Fruit fly (Drosophila melanogaster) whole organism, embryonic: ENCODE data around the gene CG15203.

ENCODE experiments used
- Antp ChIP-seq: fragments of 200-800 bp; sonication (Bioruptor generic); optimal IDR thresholded peaks from 3 replicates; lab custom pipeline; 2016; ENCODE audit warnings: missing biosample characterization, missing genetic modification characterization
- Atf6 ChIP-seq: fragments of 200-800 bp; sonication (Bioruptor generic); IDR thresholded peaks from 2 replicates; pipeline ENCODE4 v1.3.6; 2022; ENCODE audit warnings: missing biosample characterization, missing genetic modification characterization
- Awh ChIP-seq: fragments of 200-800 bp; sonication (Bioruptor generic); IDR thresholded peaks from 2 replicates; pipeline ENCODE4, ENCODE4 v1.3.6; 2022; ENCODE audit warnings: missing biosample characterization, missing genetic modification characterization
- CG10147 ChIP-seq: fragments of 200-800 bp; sonication (Bioruptor generic); optimal IDR thresholded peaks from 2 replicates; lab custom pipeline; 2019; ENCODE audit warnings: missing biosample characterization, mild to moderate bottlenecking, missing genetic modification characterization, moderate library complexity
- CG10267 ChIP-seq: fragments of 200-800 bp; sonication (Bioruptor generic); optimal IDR thresholded peaks from 2 replicates; lab custom pipeline; 2018; ENCODE audit warnings: missing biosample characterization, mild to moderate bottlenecking, missing genetic modification characterization, moderate library complexity
- CG12299 ChIP-seq: fragments of 200-800 bp; sonication (Bioruptor generic); optimal IDR thresholded peaks from 2 replicates; lab custom pipeline; 2018; ENCODE audit warnings: missing biosample characterization, mild to moderate bottlenecking, missing genetic modification characterization
- CG12769 ChIP-seq: fragments of 200-800 bp; sonication (Bioruptor generic); optimal IDR thresholded peaks from 2 replicates; lab custom pipeline; 2019; ENCODE audit warnings: missing biosample characterization, mild to moderate bottlenecking, missing genetic modification characterization, moderate library complexity
- CG16863 ChIP-seq: fragments of 200-800 bp; sonication (Bioruptor generic); optimal IDR thresholded peaks from 3 replicates; lab custom pipeline; 2016; ENCODE audit warnings: missing biosample characterization, missing genetic modification characterization
- CG17186 ChIP-seq: fragments of 200-800 bp; sonication (Bioruptor generic); optimal IDR thresholded peaks from 3 replicates; lab custom pipeline; 2017; ENCODE audit warnings: missing biosample characterization, missing genetic modification reagents, missing genetic modification characterization
- CG17612 ChIP-seq: fragments of 200-800 bp; sonication (Bioruptor generic); IDR thresholded peaks from 2 replicates; pipeline ENCODE4 v1.3.6; 2022; ENCODE audit warnings: missing biosample characterization, missing genetic modification characterization
- CG17829 ChIP-seq: fragments of 200-800 bp; optimal IDR thresholded peaks from 2 replicates; lab custom pipeline; 2019; ENCODE audit warnings: missing biosample characterization, mild to moderate bottlenecking, missing genetic modification characterization, moderate library complexity
- CG18262 ChIP-seq: fragments of 200-800 bp; optimal IDR thresholded peaks from 3 replicates; lab custom pipeline; 2019; ENCODE audit warnings: missing biosample characterization, mild to moderate bottlenecking, missing genetic modification characterization, moderate library complexity
- CG2129 ChIP-seq: fragments of 200-800 bp; sonication (Bioruptor generic); IDR thresholded peaks from 2 replicates; pipeline ENCODE4 v1.3.6; 2022; ENCODE audit warnings: missing biosample characterization, missing genetic modification characterization; ENCODE audit not compliant: partially characterized antibody
- CG31224 ChIP-seq: fragments of 200-800 bp; sonication (Bioruptor generic); IDR thresholded peaks from 2 replicates; pipeline ENCODE4 v1.3.6; 2022; ENCODE audit warnings: missing biosample characterization, missing genetic modification characterization
- CG33557 ChIP-seq: fragments of 200-800 bp; sonication (Bioruptor generic); optimal IDR thresholded peaks from 2 replicates; lab custom pipeline; 2019; ENCODE audit warnings: missing biosample characterization, mild to moderate bottlenecking, missing genetic modification characterization, moderate library complexity
- CG3995 ChIP-seq: fragments of 200-800 bp; sonication (Bioruptor generic); optimal IDR thresholded peaks from 3 replicates; lab custom pipeline; 2016; ENCODE audit warnings: missing biosample characterization, missing genetic modification characterization
- CG43689 ChIP-seq: fragments of 200-800 bp; sonication (Bioruptor generic); IDR thresholded peaks from 2 replicates; pipeline ENCODE4 v1.3.6; 2022; ENCODE audit warnings: missing biosample characterization, missing genetic modification characterization
- CG4617 ChIP-seq: fragments of 200-800 bp; sonication (Bioruptor generic); optimal IDR thresholded peaks from 3 replicates; lab custom pipeline; 2016; ENCODE audit warnings: missing biosample characterization, missing genetic modification characterization, borderline replicate concordance
- CG4854 ChIP-seq: fragments of 200-800 bp; sonication (Bioruptor generic); optimal IDR thresholded peaks from 2 replicates; lab custom pipeline; 2016; ENCODE audit warnings: missing biosample characterization, missing genetic modification characterization, inconsistent platforms
- CG6254 ChIP-seq: fragments of 200-800 bp; sonication (Bioruptor generic); optimal IDR thresholded peaks from 3 replicates; lab custom pipeline; 2017; ENCODE audit warnings: mild to moderate bottlenecking, missing biosample characterization, missing genetic modification reagents, missing genetic modification characterization
- CG9609 ChIP-seq: fragments of 200-800 bp; sonication (Bioruptor generic); optimal IDR thresholded peaks from 3 replicates; lab custom pipeline; 2016; ENCODE audit warnings: missing biosample characterization, missing genetic modification characterization
- Drgx ChIP-seq: fragments of 200-800 bp; sonication (Bioruptor generic); IDR thresholded peaks from 2 replicates; pipeline ENCODE4 v1.3.6; 2022; ENCODE audit warnings: missing biosample characterization, missing genetic modification characterization
- Hmx ChIP-seq: fragments of 200-800 bp; sonication (Bioruptor generic); optimal IDR thresholded peaks from 2 replicates; lab custom pipeline; 2016; ENCODE audit warnings: missing biosample characterization, missing genetic modification characterization
- Kr ChIP-seq: fragments of 200-800 bp; sonication (Bioruptor generic); optimal IDR thresholded peaks from 2 replicates; lab custom pipeline; 2017; ENCODE audit warnings: missing biosample characterization, mild to moderate bottlenecking, missing genetic modification characterization
- Med ChIP-seq: fragments of 200-800 bp; sonication (Bioruptor generic); peaks from one replicate; lab custom pipeline; 2016; ENCODE audit warnings: missing biosample characterization, missing genetic modification characterization, mild to moderate bottlenecking, inconsistent platforms, moderate library complexity
- Nf-YC ChIP-seq: fragments of 200-800 bp; optimal IDR thresholded peaks from 3 replicates; lab custom pipeline; 2019; ENCODE audit warnings: missing biosample characterization, mild to moderate bottlenecking, missing genetic modification characterization, moderate library complexity
- Oli ChIP-seq: fragments of 200-800 bp; sonication (Bioruptor generic); optimal IDR thresholded peaks from 2 replicates; lab custom pipeline; 2018; ENCODE audit warnings: missing biosample characterization, mild to moderate bottlenecking, missing genetic modification characterization, moderate library complexity
- Pdp1 ChIP-seq, 2 experiments: fragments of 200-800 bp; sonication (Bioruptor generic); optimal IDR thresholded peaks; 3 replicates each; lab custom pipeline; 2016; ENCODE audit warnings: missing biosample characterization in 2 of 2, missing genetic modification characterization in 2 of 2, mild to moderate bottlenecking in 1 of 2, moderate library complexity in 1 of 2
- Ravus ChIP-seq: fragments of 200-800 bp; sonication (Bioruptor generic); IDR thresholded peaks from 2 replicates; pipeline ENCODE4 v1.3.6; 2022; ENCODE audit warnings: missing biosample characterization, missing genetic modification characterization
- Sox100B ChIP-seq: fragments of 200-800 bp; sonication (Bioruptor generic); optimal IDR thresholded peaks from 3 replicates; lab custom pipeline; 2018; ENCODE audit warnings: missing biosample characterization, mild to moderate bottlenecking, missing genetic modification characterization
- YL-1 ChIP-seq: fragments of 200-800 bp; sonication (Bioruptor generic); optimal IDR thresholded peaks from 3 replicates; lab custom pipeline; 2017; ENCODE audit warnings: missing biosample characterization, mild to moderate bottlenecking, missing genetic modification characterization
- ac ChIP-seq: fragments of 200-800 bp; sonication (Bioruptor generic); optimal IDR thresholded peaks from 3 replicates; lab custom pipeline; 2017; ENCODE audit warnings: missing biosample characterization, mild to moderate bottlenecking, missing genetic modification characterization
- ash1 ChIP-seq: fragments of 200-800 bp; sonication (Bioruptor generic); optimal IDR thresholded peaks from 2 replicates; lab custom pipeline; 2018; ENCODE audit warnings: missing biosample characterization, mild to moderate bottlenecking, missing genetic modification characterization
- ato ChIP-seq: fragments of 200-800 bp; sonication (Bioruptor generic); IDR thresholded peaks from 2 replicates; pipeline ENCODE4 v1.3.6; 2022; ENCODE audit warnings: missing biosample characterization, missing genetic modification characterization; ENCODE audit not compliant: partially characterized antibody
- bowl ChIP-seq: fragments of 200-800 bp; sonication (Bioruptor generic); IDR thresholded peaks from 2 replicates; pipeline ENCODE4 v1.3.6; 2022; ENCODE audit warnings: missing biosample characterization, missing genetic modification characterization
- caup ChIP-seq: fragments of 200-800 bp; sonication (Bioruptor generic); optimal IDR thresholded peaks from 3 replicates; lab custom pipeline; 2017; ENCODE audit warnings: missing biosample characterization, mild to moderate bottlenecking, missing genetic modification characterization, moderate library complexity; ENCODE audit not compliant: severe bottlenecking
- chinmo ChIP-seq: fragments of 200-800 bp; sonication (Bioruptor generic); IDR thresholded peaks from 4 replicates; pipeline ENCODE4 v1.3.6; 2022; ENCODE audit warnings: missing biosample characterization, missing genetic modification characterization; ENCODE audit not compliant: partially characterized antibody
- dan ChIP-seq: fragments of 200-800 bp; sonication (Bioruptor generic); IDR thresholded peaks from 2 replicates; pipeline ENCODE4 v1.3.6; 2022; ENCODE audit warnings: missing biosample characterization, missing genetic modification characterization
- dati ChIP-seq: fragments of 200-800 bp; sonication (Bioruptor generic); IDR thresholded peaks from 2 replicates; pipeline ENCODE4 v1.3.6; 2022; ENCODE audit warnings: missing biosample characterization, missing genetic modification characterization
- dm ChIP-seq: fragments of 200-800 bp; sonication (Bioruptor generic); optimal IDR thresholded peaks from 3 replicates; lab custom pipeline; 2016; ENCODE audit warnings: missing biosample characterization, missing genetic modification characterization
- dmrt11E ChIP-seq: fragments of 200-800 bp; sonication (Bioruptor generic); optimal IDR thresholded peaks from 3 replicates; lab custom pipeline; 2018; ENCODE audit warnings: missing biosample characterization, mild to moderate bottlenecking, missing genetic modification characterization, moderate library complexity
- ewg ChIP-seq: fragments of 200-800 bp; sonication (Bioruptor generic); optimal IDR thresholded peaks from 3 replicates; lab custom pipeline; 2017; ENCODE audit warnings: mild to moderate bottlenecking, missing biosample characterization, missing genetic modification reagents, missing genetic modification characterization
- lilli ChIP-seq: fragments of 200-800 bp; sonication (Bioruptor generic); optimal IDR thresholded peaks from 3 replicates; lab custom pipeline; 2016; ENCODE audit warnings: missing biosample characterization, missing genetic modification characterization
- nerfin-2 ChIP-seq: fragments of 200-800 bp; sonication (Bioruptor generic); IDR thresholded peaks from 2 replicates; pipeline ENCODE4 v1.3.6; 2022; ENCODE audit warnings: missing biosample characterization, missing genetic modification characterization; ENCODE audit not compliant: partially characterized antibody
- p53 ChIP-seq: fragments of 200-800 bp; sonication (Bioruptor generic); optimal IDR thresholded peaks from 2 replicates; lab custom pipeline; 2016; ENCODE audit warnings: missing biosample characterization, missing genetic modification characterization
- pros ChIP-seq: fragments of 200-800 bp; sonication (Bioruptor generic); optimal IDR thresholded peaks from 3 replicates; lab custom pipeline; 2019; ENCODE audit warnings: missing biosample characterization, mild to moderate bottlenecking, missing genetic modification characterization, moderate library complexity
- rib ChIP-seq: fragments of 200-800 bp; sonication (Bioruptor generic); IDR thresholded peaks from 2 replicates; pipeline ENCODE4 v1.3.6; 2022; ENCODE audit warnings: missing biosample characterization, missing genetic modification characterization
- sens-2 ChIP-seq: fragments of 200-800 bp; sonication (Bioruptor generic); IDR thresholded peaks from 2 replicates; pipeline ENCODE4 v1.3.6; 2022; ENCODE audit warnings: missing biosample characterization, missing genetic modification characterization
- sr ChIP-seq: fragments of 200-800 bp; sonication (Bioruptor generic); IDR thresholded peaks from 3 replicates; pipeline ENCODE4 v1.3.6; 2022; ENCODE audit warnings: missing biosample characterization, missing genetic modification characterization
- toy ChIP-seq: fragments of 200-800 bp; sonication (Bioruptor generic); IDR thresholded peaks from 2 replicates; pipeline ENCODE4 v1.3.6; 2022; ENCODE audit warnings: missing biosample characterization, missing genetic modification characterization
- zen ChIP-seq: fragments of 200-800 bp; sonication (Bioruptor generic); optimal IDR thresholded peaks from 3 replicates; lab custom pipeline; 2018; ENCODE audit warnings: missing biosample characterization, mild to moderate bottlenecking, missing genetic modification characterization, moderate library complexity

Gene CG15203

dm6 chrX:11090161-11090560, 23.8 kb downstream of the CG15203 start, which contains the start of gene CG2076 (continued):
- TF ChIP-seq chinmo (GFP tag; lab: Robert Waterston, UW) (peak; percentile 81; the same call in 3 of the 4 replicates), CG17186 (GFP tag; lab: Kevin White, UChicago) (no peak), ato (GFP tag; lab: Robert Waterston, UW) (peak; percentile 83), YL-1 (GFP tag; lab: Kevin White, UChicago) (no peak), CG6254 (no peak), CG12769 (tag; lab: Kevin White, UChicago) (no peak), CG43689 (GFP tag; lab: Robert Waterston, UW) (no peak), Drgx (no peak), toy (GFP tag; lab: Robert Waterston, UW) (no peak), rib (no peak), Pdp1 (GFP tag; optimal IDR thresholded peaks at IDR 0.05; lab: Kevin White, UChicago) (peak in 1 of 2 experiments; percentile 36), CG4854 (no peak), dm (no peak), CG33557 (GFP tag; lab: Kevin White, UChicago) (no peak), Sox100B (GFP tag; lab: Kevin White, UChicago) (no peak), CG12299 (tag; lab: Kevin White, UChicago) (no peak), p53 (GFP tag; lab: Kevin White, UChicago) (no peak), nerfin-2 (GFP tag; lab: Robert Waterston, UW) (peak; percentile 97), Nf-YC (no peak), Antp (GFP tag; lab: Kevin White, UChicago) (no peak), CG9609 (GFP tag; lab: Kevin White, UChicago) (no peak), Kr (GFP tag; lab: Kevin White, UChicago) (no peak), dati (no peak), CG17612 (no peak), Awh (GFP tag; lab: Robert Waterston, UW) (no peak), pros (GFP tag; lab: Kevin White, UChicago) (no peak), Oli (no peak), zen (tag; lab: Kevin White, UChicago) (no peak), Atf6 (GFP tag; lab: Robert Waterston, UW) (no peak), CG10147 (no peak), CG4617 (GFP tag; lab: Kevin White, UChicago) (peak; percentile 12), caup (GFP tag; lab: Kevin White, UChicago) (no peak), sr (GFP tag; lab: Robert Waterston, UW) (no peak), sens-2 (GFP tag; lab: Robert Waterston, UW) (no peak), dmrt11E (no peak), dan (GFP tag; lab: Robert Waterston, UW) (no peak), Med (GFP tag; lab: Kevin White, UChicago) (peak; percentile 24), Hmx (GFP tag; lab: Kevin White, UChicago) (no peak), CG2129 (GFP tag; lab: Robert Waterston, UW) (peak; percentile 23; the same call in 1 of the 2 replicates), Ravus (GFP tag; lab: Robert Waterston, UW) (no peak), bowl (GFP tag; lab: Robert Waterston, UW) (no peak), CG3995 (peak; percentile 30), CG31224 (GFP tag; lab: Robert Waterston, UW) (no peak), CG16863 (GFP tag; lab: Kevin White, UChicago) (no peak), lilli (GFP tag; lab: Kevin White, UChicago) (no peak), CG18262 (no peak), ash1 (GFP tag; lab: Kevin White, UChicago) (no peak), CG17829 (no peak), CG10267 (tag; lab: Kevin White, UChicago) (no peak), ac (GFP tag; lab: Kevin White, UChicago) (no peak), ewg (GFP tag; lab: Kevin White, UChicago) (no peak)
